Fruit fly (Drosophila melanogaster) whole organism, pupa: ENCODE results near the gene Epg5.
A peak's percentile ranks its signal among the peaks of the same experiment; 100 is the strongest.

Experiments used
- CG10348 ChIP-seq: fragments of 200-800 bp; sonication (Bioruptor generic); IDR thresholded peaks from 2 replicates; pipeline ENCODE4 v1.3.6; 2022; ENCODE audit warnings: missing biosample characterization, missing genetic modification characterization
- CG12605 ChIP-seq: fragments of 200-800 bp; sonication (Bioruptor generic); IDR thresholded peaks from 2 replicates; pipeline ENCODE4 v1.3.6; 2022; ENCODE audit warnings: missing biosample characterization, missing genetic modification characterization
- CG13204 ChIP-seq: fragments of 200-800 bp; sonication (Bioruptor generic); optimal IDR thresholded peaks from 2 replicates; lab custom pipeline; 2018; ENCODE audit warnings: missing biosample characterization, mild to moderate bottlenecking, missing genetic modification characterization, moderate library complexity
- CG14655 ChIP-seq: fragments of 200-800 bp; sonication (Bioruptor generic); optimal IDR thresholded peaks from 3 replicates; lab custom pipeline; 2017; ENCODE audit warnings: mild to moderate bottlenecking, missing biosample characterization, missing genetic modification reagents, missing genetic modification characterization
- CG15710 ChIP-seq: fragments of 200-800 bp; sonication (Bioruptor generic); optimal IDR thresholded peaks from 2 replicates; lab custom pipeline; 2018; ENCODE audit warnings: missing biosample characterization, mild to moderate bottlenecking, missing genetic modification characterization, moderate library complexity
- CG17806 ChIP-seq: fragments of 200-800 bp; sonication (Bioruptor generic); optimal IDR thresholded peaks from 2 replicates; lab custom pipeline; 2018; ENCODE audit warnings: missing biosample characterization, mild to moderate bottlenecking, missing genetic modification characterization, moderate library complexity
- CG32121 ChIP-seq: fragments of 200-800 bp; sonication (Bioruptor generic); IDR thresholded peaks from 2 replicates; pipeline ENCODE4 v1.3.6; 2022; ENCODE audit warnings: missing biosample characterization, missing genetic modification characterization
- CG34367 ChIP-seq: fragments of 200-800 bp; sonication (Bioruptor generic); optimal IDR thresholded peaks from 2 replicates; lab custom pipeline; 2018; ENCODE audit warnings: missing biosample characterization, mild to moderate bottlenecking, missing genetic modification characterization
- CG4496 ChIP-seq: fragments of 200-800 bp; sonication (Bioruptor generic); IDR thresholded peaks from 3 replicates; pipeline ENCODE4 v1.3.6; 2022; ENCODE audit warnings: missing biosample characterization, missing genetic modification characterization
- CG8159 ChIP-seq: fragments of 200-800 bp; sonication (Bioruptor generic); optimal IDR thresholded peaks from 3 replicates; lab custom pipeline; 2018; ENCODE audit warnings: missing biosample characterization, mild to moderate bottlenecking, missing genetic modification characterization, moderate library complexity
- CG8301 ChIP-seq: fragments of 200-800 bp; sonication (Bioruptor generic); optimal IDR thresholded peaks from 2 replicates; lab custom pipeline; 2018; ENCODE audit warnings: missing biosample characterization, mild to moderate bottlenecking, missing genetic modification characterization
- CG9948 ChIP-seq: fragments of 200-800 bp; sonication (Bioruptor generic); optimal IDR thresholded peaks from 2 replicates; lab custom pipeline; 2018; ENCODE audit warnings: missing biosample characterization, mild to moderate bottlenecking, missing genetic modification characterization, moderate library complexity
- D1 ChIP-seq: fragments of 200-800 bp; sonication (Bioruptor generic); optimal IDR thresholded peaks from 2 replicates; lab custom pipeline; 2018; ENCODE audit warnings: missing biosample characterization, mild to moderate bottlenecking, missing genetic modification characterization, moderate library complexity
- EcR ChIP-seq: fragments of 200-800 bp; sonication (Bioruptor generic); optimal IDR thresholded peaks from 3 replicates; lab custom pipeline; 2019; ENCODE audit warnings: missing biosample characterization, missing genetic modification characterization, mild to moderate bottlenecking, moderate library complexity, missing genetic modification reagents
- Ets98B ChIP-seq: fragments of 200-800 bp; sonication (Bioruptor generic); IDR thresholded peaks from 2 replicates; pipeline ENCODE4 v1.3.6; 2022; ENCODE audit warnings: missing biosample characterization, missing genetic modification characterization
- Pif1A ChIP-seq: fragments of 200-800 bp; sonication (Bioruptor generic); optimal IDR thresholded peaks from 3 replicates; lab custom pipeline; 2016; ENCODE audit warnings: missing biosample characterization, missing genetic modification characterization
- Pif1B ChIP-seq: fragments of 200-800 bp; sonication (Bioruptor generic); optimal IDR thresholded peaks from 3 replicates; lab custom pipeline; 2016; ENCODE audit warnings: missing biosample characterization, missing genetic modification characterization
- Snoo ChIP-seq: fragments of 200-800 bp; sonication (Bioruptor generic); optimal IDR thresholded peaks from 3 replicates; lab custom pipeline; 2017; ENCODE audit warnings: missing biosample characterization, mild to moderate bottlenecking, missing genetic modification characterization, inconsistent platforms
- fd96Ca ChIP-seq: fragments of 200-800 bp; sonication (Bioruptor generic); IDR thresholded peaks from 3 replicates; pipeline ENCODE4 v1.3.6; 2022; ENCODE audit warnings: missing biosample characterization, missing genetic modification characterization
- gl ChIP-seq: fragments of 200-800 bp; sonication (Bioruptor generic); optimal IDR thresholded peaks from 2 replicates; lab custom pipeline; 2018; ENCODE audit warnings: missing biosample characterization, mild to moderate bottlenecking, missing genetic modification characterization
- rn ChIP-seq: fragments of 200-800 bp; sonication (Bioruptor generic); IDR thresholded peaks from 2 replicates; pipeline ENCODE4 v1.3.6; 2022; ENCODE audit warnings: missing biosample characterization, missing genetic modification characterization

Gene Epg5

DNA sequence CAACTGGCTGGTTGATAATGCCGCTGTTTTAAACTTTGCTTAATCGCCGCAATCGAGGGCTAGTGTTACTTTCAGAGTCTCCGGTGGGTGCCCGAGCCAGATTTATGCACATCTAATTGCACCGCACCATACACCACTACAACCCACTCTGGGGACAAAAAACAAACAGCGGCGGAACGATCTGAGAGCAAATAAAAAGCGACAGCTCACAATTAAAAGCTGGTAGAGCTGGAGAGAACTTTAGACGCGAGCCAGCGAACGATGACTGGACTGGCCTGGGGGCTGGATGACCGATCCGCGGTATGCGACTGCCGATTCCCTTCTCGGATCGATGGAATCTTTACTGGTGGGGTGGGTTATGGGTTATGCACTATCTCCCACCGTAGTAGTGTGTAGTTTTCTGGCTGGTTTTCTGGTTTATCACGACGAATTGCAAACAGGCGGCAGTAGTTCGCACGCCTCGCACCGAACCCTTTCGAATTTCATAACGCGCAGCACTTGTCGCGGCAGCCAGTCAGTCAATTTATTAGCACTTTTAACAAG, 19.2 kb downstream of the Epg5 start:
- TF ChIP-seq CG8301 (tag; lab: Kevin White, UChicago): peak; percentile 7
- TF ChIP-seq Pif1A (GFP tag; lab: Kevin White, UChicago): no peak
- TF ChIP-seq Snoo: no peak
- TF ChIP-seq CG17806 (tag; lab: Kevin White, UChicago): peak; percentile 19
- peak; percentile 56 for TF ChIP-seq CG14655 (GFP tag; lab: Kevin White, UChicago)
- no peak for TF ChIP-seq rn
- no peak for TF ChIP-seq fd96Ca (GFP tag; lab: Robert Waterston, UW)
- TF ChIP-seq Pif1B (GFP tag; lab: Kevin White, UChicago): no peak
- peak; percentile 4 for TF ChIP-seq gl (tag; lab: Kevin White, UChicago)
- peak; percentile 57; the same call in 1 of the 3 replicates for TF ChIP-seq CG4496
- peak; percentile 7 for TF ChIP-seq CG15710 (tag; lab: Kevin White, UChicago)
- peak; percentile 40; the same call in 1 of the 2 replicates for TF ChIP-seq CG32121 (GFP tag; lab: Robert Waterston, UW)
- peak; percentile 64 for TF ChIP-seq EcR (GFP tag; lab: Kevin White, UChicago)
- TF ChIP-seq CG12605 (GFP tag; lab: Robert Waterston, UW): peak; percentile 53; the same call in 1 of the 2 replicates

DNA sequence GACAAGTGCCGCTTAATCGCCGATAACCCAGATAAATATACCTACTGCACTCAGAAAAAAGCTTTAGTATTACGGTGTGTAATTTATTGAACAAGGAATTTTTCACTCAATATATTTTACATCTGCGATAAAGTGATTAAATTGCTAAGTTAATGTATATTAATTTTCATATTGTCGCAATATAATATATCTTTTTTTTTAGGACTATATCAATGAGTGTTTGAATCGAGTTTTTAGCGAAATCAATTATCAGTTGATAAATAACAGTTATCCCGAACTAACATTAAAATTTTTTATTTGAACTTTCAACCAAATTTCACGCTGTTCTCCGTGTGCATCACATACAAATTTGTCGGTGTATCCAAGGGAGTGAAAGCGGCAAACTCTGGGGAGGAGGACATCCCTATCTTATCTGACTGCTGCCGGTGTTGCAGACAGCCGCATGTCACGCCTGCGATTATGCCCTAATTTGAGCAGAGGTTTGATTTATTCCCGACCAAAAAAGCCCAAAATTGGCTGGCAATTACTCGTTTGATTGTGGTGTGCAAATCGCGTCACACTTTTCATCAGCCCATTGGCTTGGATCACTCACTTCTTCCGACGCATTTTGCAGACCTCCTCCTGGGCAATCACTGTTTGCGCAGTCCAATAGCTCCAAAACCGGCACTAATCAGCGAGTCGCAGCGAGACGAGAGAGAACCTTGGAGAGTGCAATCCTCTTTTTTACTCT, 19.8 kb downstream of the Epg5 start:
- TF ChIP-seq CG4496 (no peak), CG15710 (tag; lab: Kevin White, UChicago) (no peak), CG9948 (tag; lab: Kevin White, UChicago) (peak; percentile 44), CG17806 (tag; lab: Kevin White, UChicago) (peak; percentile 24), Pif1B (GFP tag; lab: Kevin White, UChicago) (no peak), Ets98B (GFP tag; lab: Robert Waterston, UW) (no peak), Snoo (peak; percentile 11), CG32121 (GFP tag; lab: Robert Waterston, UW) (no peak), Pif1A (GFP tag; lab: Kevin White, UChicago) (no peak)

DNA sequence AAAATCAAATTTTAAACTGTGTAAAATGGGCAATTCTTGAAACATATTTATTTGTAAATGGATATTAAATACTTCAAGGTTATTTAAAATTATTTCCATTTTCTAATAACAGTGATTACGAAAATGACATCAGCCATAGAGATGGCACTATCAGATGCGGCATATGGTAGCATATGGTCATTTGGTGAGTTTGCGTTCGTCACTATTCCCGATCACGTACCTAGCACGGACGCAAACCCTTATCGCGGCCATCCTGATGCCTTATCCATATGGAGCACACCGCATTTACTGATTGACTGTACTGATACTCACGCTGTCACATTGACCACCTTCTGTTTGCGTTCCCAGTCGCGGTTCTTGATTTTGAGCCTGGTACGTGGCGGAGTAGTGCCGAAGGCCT, 20.6 kb downstream of the Epg5 start:
- TF ChIP-seq CG9948 (tag; lab: Kevin White, UChicago) (no peak), Pif1A (GFP tag; lab: Kevin White, UChicago) (no peak), D1 (tag; lab: Kevin White, UChicago) (no peak), Snoo (no peak), CG14655 (GFP tag; lab: Kevin White, UChicago) (no peak), rn (no peak), CG4496 (no peak), Pif1B (GFP tag; lab: Kevin White, UChicago) (no peak)

DNA sequence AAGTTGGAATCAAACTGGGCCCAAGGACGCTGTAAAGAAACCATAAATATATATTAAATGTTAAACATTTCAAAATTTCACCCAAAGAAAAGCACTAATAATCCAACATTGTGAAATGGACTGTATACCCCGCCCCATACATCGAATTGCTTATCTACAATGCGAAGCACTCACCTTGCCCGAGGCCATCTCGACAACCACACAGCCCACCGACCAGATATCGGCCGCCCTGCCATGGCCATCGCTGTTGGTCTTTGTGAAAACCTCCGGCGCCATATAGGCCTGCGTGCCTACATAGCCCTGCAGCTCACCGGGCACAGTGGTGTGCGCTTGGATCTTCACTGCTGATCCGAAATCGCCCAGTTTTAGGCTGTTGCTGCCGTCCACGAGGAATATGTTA, 25.1 kb downstream of the Epg5 start:
- TF ChIP-seq CG4496: no peak
- no peak for TF ChIP-seq CG34367
- TF ChIP-seq CG12605 (GFP tag; lab: Robert Waterston, UW): no peak
- TF ChIP-seq Ets98B (GFP tag; lab: Robert Waterston, UW): no peak
- no peak for TF ChIP-seq Pif1A (GFP tag; lab: Kevin White, UChicago)

DNA sequence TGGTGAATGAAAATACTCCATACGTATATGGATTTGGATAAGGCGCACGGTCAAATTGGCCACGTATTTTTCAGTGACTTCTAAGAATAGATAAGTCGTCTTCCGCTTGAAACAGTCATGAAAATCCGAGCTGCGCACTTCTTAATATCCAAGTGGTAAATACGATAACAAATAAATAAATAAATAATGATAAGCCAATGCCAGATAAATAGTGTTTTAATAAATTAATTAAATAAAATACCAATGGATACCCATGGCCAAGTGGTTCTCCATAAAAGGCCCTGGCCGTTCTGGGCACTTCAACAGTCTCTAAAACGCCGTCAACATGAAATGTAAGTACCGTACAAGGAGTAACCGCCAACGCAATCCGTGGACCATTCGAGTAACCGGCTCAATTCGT, 26.3 kb downstream of the Epg5 start, which contains the start of gene CG14302:
CG14302 (plus strand) TSS at position 301 of the 400 bp plus-strand sequence.
- no peak for TF ChIP-seq CG9948 (tag; lab: Kevin White, UChicago)

DNA sequence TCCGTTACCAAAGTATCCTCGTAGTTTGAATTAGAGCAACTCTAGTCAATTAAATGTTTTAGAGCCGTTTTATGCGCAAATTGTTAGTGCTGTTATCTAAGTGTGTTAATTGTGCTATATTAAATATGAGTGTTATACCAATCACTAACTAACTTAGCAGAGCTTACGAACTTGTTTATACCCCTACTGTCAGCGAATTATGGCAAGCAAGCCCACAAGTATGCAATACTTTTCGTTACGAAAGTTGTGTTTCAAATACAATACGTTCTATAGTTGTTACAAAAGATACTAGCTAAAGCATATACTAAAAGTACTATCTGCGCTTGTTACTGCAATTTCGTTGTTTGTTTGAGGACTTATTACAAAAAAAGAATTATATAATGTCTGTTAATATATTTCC, 27.4 kb downstream of the Epg5 start:
- TF ChIP-seq Pif1A (GFP tag; lab: Kevin White, UChicago) (no peak), CG8301 (tag; lab: Kevin White, UChicago) (no peak), gl (tag; lab: Kevin White, UChicago) (no peak), D1 (tag; lab: Kevin White, UChicago) (no peak), EcR (GFP tag; lab: Kevin White, UChicago) (no peak), CG4496 (no peak), rn (no peak)
- TF ChIP-seq, all 21 proteins: peak for 0

DNA sequence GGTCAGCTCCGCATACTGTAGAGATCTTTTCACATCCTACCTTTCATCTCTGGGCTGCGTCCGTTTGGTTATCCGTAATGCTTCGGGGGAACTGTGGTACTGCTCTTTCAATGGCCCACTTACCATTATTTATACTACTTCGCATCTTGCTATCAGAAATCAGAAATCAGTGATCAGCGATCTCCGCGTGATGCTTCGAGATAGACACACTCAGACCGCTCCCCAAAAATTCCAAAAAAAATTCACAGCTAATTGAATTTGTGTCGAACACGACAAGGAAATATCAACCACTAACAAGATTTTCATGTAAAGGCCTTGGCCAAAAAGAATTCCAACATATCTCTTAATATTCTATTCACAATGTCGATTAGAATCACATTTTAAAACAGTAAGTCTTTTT, 30.3 kb downstream of the Epg5 start, which contains the start of gene CG7715:
CG7715 (minus strand) TSS at position 101 of the 400 bp plus-strand sequence.
- TF ChIP-seq Snoo (no peak), gl (tag; lab: Kevin White, UChicago) (no peak), rn (no peak), CG32121 (GFP tag; lab: Robert Waterston, UW) (no peak), CG13204 (GFP tag; lab: Kevin White, UChicago) (no peak), fd96Ca (GFP tag; lab: Robert Waterston, UW) (no peak), CG34367 (no peak), Ets98B (GFP tag; lab: Robert Waterston, UW) (no peak), EcR (GFP tag; lab: Kevin White, UChicago) (no peak), Pif1B (GFP tag; lab: Kevin White, UChicago) (no peak), CG15710 (tag; lab: Kevin White, UChicago) (no peak), Pif1A (GFP tag; lab: Kevin White, UChicago) (no peak), CG14655 (GFP tag; lab: Kevin White, UChicago) (no peak), CG12605 (GFP tag; lab: Robert Waterston, UW) (no peak), CG17806 (tag; lab: Kevin White, UChicago) (no peak), D1 (tag; lab: Kevin White, UChicago) (no peak), CG10348 (GFP tag; lab: Robert Waterston, UW) (no peak), CG4496 (no peak), CG8159 (no peak)
